Worm (Caenorhabditis elegans) whole organism, L1 larva: ENCODE data around the gene H18N23.2.

ENCODE experiments used
- alr-1 ChIP-seq: fragments of 200-800 bp; sonication (Bioruptor generic); optimal IDR thresholded peaks from 2 replicates; lab custom pipeline; 2018; ENCODE audit warnings: borderline replicate concordance, mild to moderate bottlenecking, missing genetic modification characterization, missing compliant biosample characterization
- nhr-12 ChIP-seq: sonication (generic microtip); optimal IDR thresholded peaks from 2 replicates; lab custom pipeline; 2017; ENCODE audit warnings: missing biosample characterization, missing genetic modification characterization
- pqm-1 ChIP-seq: sonication (generic microtip); optimal IDR thresholded peaks from 3 replicates; lab custom pipeline; 2017; ENCODE audit warnings: missing biosample characterization, missing genetic modification characterization
- snpc-4 ChIP-seq: fragments of 150-350 bp; optimal IDR thresholded peaks from 2 replicates; lab custom pipeline; 2014; ENCODE audit warnings: missing biosample characterization, missing genetic modification characterization

DNA sequence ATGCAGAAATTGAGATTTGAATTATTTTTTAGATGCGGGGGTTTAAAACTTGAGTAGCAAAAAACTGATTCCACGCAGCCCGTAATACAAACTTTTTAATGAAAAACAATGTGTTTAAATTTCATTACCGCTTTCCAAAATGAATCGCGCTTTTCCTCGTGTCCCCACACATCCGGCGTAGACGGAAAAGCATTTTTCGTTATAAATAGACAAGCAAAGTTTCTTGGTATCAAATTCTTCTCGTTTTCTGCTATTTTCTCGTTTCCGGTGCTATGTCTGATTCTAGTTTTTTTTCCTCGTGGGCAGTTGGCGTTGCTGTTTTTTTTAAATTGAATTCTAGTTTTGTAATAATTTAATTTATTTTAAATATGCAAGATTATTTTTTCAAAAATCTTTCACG lies 27.6 kb downstream of the H18N23.2 start:
- no peak for TF ChIP-seq snpc-4
- no peak for TF ChIP-seq pqm-1 (tag; lab: Kevin White, UChicago)
- TF ChIP-seq nhr-12 (tag; lab: Kevin White, UChicago): no peak
- TF ChIP-seq alr-1: no peak
